Worm (Caenorhabditis elegans): ENCODE data around the gene srt-8.

DNA sequence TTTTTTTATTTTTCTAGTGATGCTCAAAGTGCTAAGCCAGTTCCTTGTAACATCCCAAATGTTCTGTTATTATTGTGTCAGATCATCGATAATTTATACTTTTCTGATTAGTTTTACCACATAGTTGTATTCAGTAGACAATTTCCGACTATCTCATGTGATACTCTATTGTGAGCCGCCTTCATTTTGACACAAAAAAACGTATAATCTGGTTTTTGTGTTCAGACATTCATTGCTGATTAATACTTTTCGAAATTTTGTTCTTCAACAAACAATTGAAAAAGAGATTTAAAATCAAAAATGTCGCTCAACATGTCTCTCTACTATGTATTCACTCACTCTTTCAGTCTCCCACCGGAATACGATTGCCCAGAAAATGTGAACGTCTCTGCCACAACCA lies 4.9 kb upstream of the srt-8 start, which contains the start of gene srt-7:
- no peak for TF ChIP-seq lin-13 (GFP tag; optimal IDR thresholded peaks at IDR 0.05)
- TF ChIP-seq nhr-6 (tag; optimal IDR thresholded peaks at IDR 0.05): no peak
- no peak for TF ChIP-seq skn-1 (tag; optimal IDR thresholded peaks at IDR 0.05)
- TF ChIP-seq egl-27 (tag; optimal IDR thresholded peaks at IDR 0.05): no peak
- no peak for TF ChIP-seq unc-55 (GFP tag; optimal IDR thresholded peaks at IDR 0.05)
- no peak for TF ChIP-seq fos-1 (tag; optimal IDR thresholded peaks at IDR 0.05)
- no peak for TF ChIP-seq nhr-237 (tag; optimal IDR thresholded peaks at IDR 0.05)
- TF ChIP-seq ztf-11 (tag; optimal IDR thresholded peaks at IDR 0.05): no peak
- TF ChIP-seq nhr-12 (tag; optimal IDR thresholded peaks at IDR 0.05): no peak
- no peak for TF ChIP-seq elt-1 (tag; optimal IDR thresholded peaks at IDR 0.05)
- TF ChIP-seq F13H6.1 (tag; optimal IDR thresholded peaks at IDR 0.05): no peak

All from whole organism, L2 larva.